Worm (Caenorhabditis elegans) whole organism, young adult: ENCODE results near the gene F37H8.5.

Experiments
- B0035.1 ChIP-seq: sonication (generic microtip); optimal IDR thresholded peaks from 2 replicates; lab custom pipeline; 2016; ENCODE audit warnings: missing genetic modification characterization, mild to moderate bottlenecking, missing compliant biosample characterization, missing genotype, missing genetic modification reagents
- C06A6.2 ChIP-seq: fragments of 200-800 bp; sonication (Bioruptor generic); conservative IDR thresholded peaks from 2 replicates; pipeline ENCODE4 v1.3.6; 2022; ENCODE audit warnings: missing genetic modification characterization, missing compliant biosample characterization
- C17E4.6 ChIP-seq: fragments of 200-800 bp; sonication (Bioruptor generic); IDR thresholded peaks from 2 replicates; pipeline ENCODE4 v1.3.6; 2022; ENCODE audit warnings: missing genetic modification reagents, missing genetic modification characterization, missing compliant biosample characterization
- F22D6.2 ChIP-seq: sonication (generic microtip); optimal IDR thresholded peaks from 2 replicates; lab custom pipeline; 2016; ENCODE audit warnings: mild to moderate bottlenecking, missing genetic modification characterization, missing compliant biosample characterization
- F23B12.7 ChIP-seq: sonication (generic microtip); optimal IDR thresholded peaks from 2 replicates; lab custom pipeline; 2017; ENCODE audit warnings: missing genetic modification characterization, mild to moderate bottlenecking, missing compliant biosample characterization, antibody characterized with exemption, moderate library complexity; ENCODE audit not compliant: insufficient read depth
- F55B11.4 ChIP-seq: sonication (generic microtip); optimal IDR thresholded peaks from 2 replicates; lab custom pipeline; 2016; ENCODE audit warnings: missing compliant biosample characterization, missing genetic modification characterization, borderline replicate concordance; ENCODE audit not compliant: insufficient read depth
- F57C9.4 ChIP-seq: sonication (generic microtip); optimal IDR thresholded peaks from 2 replicates; lab custom pipeline; 2017; ENCODE audit warnings: mild to moderate bottlenecking, missing genetic modification characterization, missing compliant biosample characterization
- T26A5.8 ChIP-seq: sonication (generic microtip); optimal IDR thresholded peaks from 2 replicates; lab custom pipeline; 2016; ENCODE audit warnings: missing genetic modification characterization, missing compliant biosample characterization
- Y56A3A.18 ChIP-seq: fragments of 200-800 bp; sonication (Bioruptor generic); IDR thresholded peaks from 2 replicates; pipeline ENCODE4 v1.3.6; 2022; ENCODE audit warnings: missing genetic modification reagents, missing genetic modification characterization, missing compliant biosample characterization
- Y95B8A.8 ChIP-seq: fragments of 200-800 bp; sonication (Bioruptor generic); IDR thresholded peaks from 2 replicates; pipeline ENCODE4 v1.3.6; 2022; ENCODE audit warnings: missing genetic modification reagents, missing genetic modification characterization, missing compliant biosample characterization
- attf-5 ChIP-seq: fragments of 200-800 bp; sonication (Bioruptor generic); optimal IDR thresholded peaks from 2 replicates; lab custom pipeline; 2018; ENCODE audit warnings: mild to moderate bottlenecking, missing genetic modification characterization, missing compliant biosample characterization
- bed-1 ChIP-seq: fragments of 200-800 bp; sonication (Bioruptor generic); IDR thresholded peaks from 2 replicates; pipeline ENCODE4 v1.3.6; 2022; ENCODE audit warnings: missing genetic modification reagents, missing genetic modification characterization, missing compliant biosample characterization
- cebp-1 ChIP-seq, 2 experiments: fragments of 200-800 bp in 1 of 2; sonication (Bioruptor generic) in 1 of 2; sonication (generic microtip) in 1 of 2; IDR thresholded peaks in 1 of 2; optimal IDR thresholded peaks in 1 of 2; 2 replicates each; pipeline versions ENCODE4 v1.3.6 to Lab custom; 2017 to 2022; ENCODE audit warnings: missing compliant biosample characterization in 2 of 2, missing genetic modification characterization in 2 of 2, mild to moderate bottlenecking in 1 of 2, missing genetic modification reagents in 1 of 2, moderate library complexity in 1 of 2
- ceh-27 ChIP-seq: fragments of 200-800 bp; sonication (Bioruptor generic); optimal IDR thresholded peaks from 2 replicates; lab custom pipeline; 2018; ENCODE audit warnings: mild to moderate bottlenecking, missing genetic modification characterization, moderate library complexity, missing compliant biosample characterization
- ceh-79 ChIP-seq: sonication (generic microtip); optimal IDR thresholded peaks from 2 replicates; lab custom pipeline; 2017; ENCODE audit warnings: mild to moderate bottlenecking, missing genetic modification characterization, missing compliant biosample characterization
- die-1 ChIP-seq: sonication (generic microtip); optimal IDR thresholded peaks from 2 replicates; lab custom pipeline; 2016; ENCODE audit warnings: missing genotype, mild to moderate bottlenecking, missing genetic modification characterization, missing compliant biosample characterization
- dpff-1 ChIP-seq: sonication (generic microtip); optimal IDR thresholded peaks from 2 replicates; lab custom pipeline; 2017; ENCODE audit warnings: mild to moderate bottlenecking, missing genetic modification characterization, missing compliant biosample characterization
- dpl-1 ChIP-seq: fragments of 150-350 bp; optimal IDR thresholded peaks from 2 replicates; lab custom pipeline; 2014; ENCODE audit warnings: missing biosample characterization, missing genetic modification reagents, missing genetic modification characterization
- efl-1 ChIP-seq: fragments of 150-350 bp; optimal IDR thresholded peaks from 2 replicates; lab custom pipeline; 2014; ENCODE audit warnings: missing biosample characterization, missing genetic modification reagents, missing genetic modification characterization
- ekl-4 ChIP-seq: fragments of 200-800 bp; sonication (Bioruptor generic); IDR thresholded peaks from 2 replicates; pipeline ENCODE4 v1.3.6; 2022; ENCODE audit warnings: missing genetic modification reagents, missing genetic modification characterization, missing compliant biosample characterization
- ets-4 ChIP-seq: fragments of 200-800 bp; sonication (Bioruptor generic); optimal IDR thresholded peaks from 2 replicates; lab custom pipeline; 2018; ENCODE audit warnings: mild to moderate bottlenecking, missing genetic modification characterization, missing compliant biosample characterization
- fkh-3 ChIP-seq: sonication (generic microtip); optimal IDR thresholded peaks from 2 replicates; lab custom pipeline; 2016; ENCODE audit warnings: mild to moderate bottlenecking, missing genetic modification characterization, missing compliant biosample characterization
- gei-17 ChIP-seq: fragments of 200-800 bp; sonication (Bioruptor generic); optimal IDR thresholded peaks from 2 replicates; lab custom pipeline; 2018; ENCODE audit warnings: mild to moderate bottlenecking, missing genetic modification characterization, missing compliant biosample characterization
- hlh-26 ChIP-seq: fragments of 200-800 bp; sonication (Bioruptor generic); conservative IDR thresholded peaks from 2 replicates; pipeline ENCODE4 v1.3.6; 2022; ENCODE audit warnings: missing genetic modification reagents, missing genetic modification characterization, missing compliant biosample characterization
- hmg-20 ChIP-seq: fragments of 200-800 bp; sonication (Bioruptor generic); IDR thresholded peaks from 2 replicates; pipeline ENCODE4 v1.3.6; 2022; ENCODE audit warnings: missing genetic modification reagents, missing genetic modification characterization, missing compliant biosample characterization
- lag-1 ChIP-seq: fragments of 200-800 bp; sonication (Bioruptor generic); IDR thresholded peaks from 2 replicates; pipeline ENCODE4 v1.3.6; 2022; ENCODE audit warnings: missing genetic modification reagents, missing genetic modification characterization, missing compliant biosample characterization
- lin-35 ChIP-seq, 3 experiments: fragments of 150-350 bp in 2 of 3; sonication (generic microtip) in 1 of 3; optimal IDR thresholded peaks; 2 replicates each; lab custom pipeline; 2014 to 2018; ENCODE audit warnings: missing biosample characterization in 3 of 3, missing genetic modification characterization in 3 of 3, missing genetic modification reagents in 3 of 3
- lir-1 ChIP-seq: fragments of 200-800 bp; sonication (Bioruptor generic); conservative IDR thresholded peaks from 2 replicates; pipeline ENCODE4 v1.3.6; 2022; ENCODE audit warnings: missing genetic modification reagents, missing genetic modification characterization, missing compliant biosample characterization
- madf-10 ChIP-seq: sonication (generic microtip); optimal IDR thresholded peaks from 2 replicates; lab custom pipeline; 2016; ENCODE audit warnings: mild to moderate bottlenecking, missing genetic modification characterization, missing compliant biosample characterization
- madf-3 ChIP-seq: fragments of 200-800 bp; sonication (Bioruptor generic); IDR thresholded peaks from 2 replicates; pipeline ENCODE4 v1.3.6; 2022; ENCODE audit warnings: missing genetic modification reagents, missing genetic modification characterization, missing compliant biosample characterization
- mcd-1 ChIP-seq: fragments of 200-800 bp; sonication (Bioruptor generic); IDR thresholded peaks from 2 replicates; pipeline ENCODE4 v1.3.6; 2022; ENCODE audit warnings: missing genetic modification reagents, missing genetic modification characterization, missing compliant biosample characterization
- mes-4 ChIP-seq: sonication (generic microtip); optimal IDR thresholded peaks from 2 replicates; lab custom pipeline; 2016; ENCODE audit warnings: missing genotype, missing genetic modification characterization, missing compliant biosample characterization
- nfya-2 ChIP-seq: fragments of 200-800 bp; sonication (Bioruptor generic); IDR thresholded peaks from 2 replicates; pipeline ENCODE4 v1.3.6; 2022; ENCODE audit warnings: missing genetic modification reagents, missing genetic modification characterization, missing compliant biosample characterization
- nfyb-1 ChIP-seq: fragments of 200-800 bp; sonication (Bioruptor generic); IDR thresholded peaks from 2 replicates; pipeline ENCODE4 v1.3.6; 2022; ENCODE audit warnings: missing genetic modification reagents, missing genetic modification characterization, missing compliant biosample characterization
- nhr-120 ChIP-seq: fragments of 200-800 bp; sonication (Bioruptor generic); IDR thresholded peaks from 2 replicates; pipeline ENCODE4 v1.3.6; 2022; ENCODE audit warnings: missing genetic modification characterization, missing compliant biosample characterization
- nhr-27 ChIP-seq: fragments of 200-800 bp; sonication (Bioruptor generic); optimal IDR thresholded peaks from 2 replicates; lab custom pipeline; 2018; ENCODE audit warnings: mild to moderate bottlenecking, missing genetic modification characterization, moderate library complexity, missing compliant biosample characterization
- nhr-80 ChIP-seq: sonication (generic microtip); optimal IDR thresholded peaks from 2 replicates; lab custom pipeline; 2016; ENCODE audit warnings: missing genetic modification characterization, missing compliant biosample characterization
- nhr-90 ChIP-seq: sonication (generic microtip); optimal IDR thresholded peaks from 2 replicates; lab custom pipeline; 2016; ENCODE audit warnings: missing genotype, mild to moderate bottlenecking, missing genetic modification characterization, missing compliant biosample characterization
- rcor-1 ChIP-seq: fragments of 200-800 bp; sonication (Bioruptor generic); IDR thresholded peaks from 2 replicates; pipeline ENCODE4 v1.3.6; 2022; ENCODE audit warnings: missing genetic modification reagents, missing genetic modification characterization, missing compliant biosample characterization
- sea-2 ChIP-seq: fragments of 200-800 bp; sonication (Bioruptor generic); IDR thresholded peaks from 2 replicates; pipeline ENCODE4 v1.3.6; 2022; ENCODE audit warnings: missing genetic modification characterization, missing compliant biosample characterization
- snpc-3.4 ChIP-seq: sonication (generic microtip); optimal IDR thresholded peaks from 2 replicates; lab custom pipeline; 2017; ENCODE audit warnings: missing genetic modification characterization, mild to moderate bottlenecking, missing compliant biosample characterization, antibody characterized with exemption, moderate library complexity, missing genotype, missing genetic modification reagents
- tlf-1 ChIP-seq: fragments of 200-800 bp; sonication (Bioruptor generic); optimal IDR thresholded peaks from 2 replicates; lab custom pipeline; 2018; ENCODE audit warnings: mild to moderate bottlenecking, missing genetic modification characterization, missing compliant biosample characterization
- unc-130 ChIP-seq: sonication (generic microtip); optimal IDR thresholded peaks from 2 replicates; lab custom pipeline; 2016; ENCODE audit warnings: missing genetic modification reagents, missing genetic modification characterization, missing compliant biosample characterization
- xnd-1 ChIP-seq: sonication (generic microtip); optimal IDR thresholded peaks from 2 replicates; lab custom pipeline; 2016; ENCODE audit warnings: missing genotype, missing genetic modification reagents, missing genetic modification characterization, missing compliant biosample characterization
- ztf-18 ChIP-seq: sonication (generic microtip); optimal IDR thresholded peaks from 2 replicates; lab custom pipeline; 2016; ENCODE audit warnings: missing genotype, mild to moderate bottlenecking, missing genetic modification characterization, missing compliant biosample characterization
- ztf-26 ChIP-seq: sonication (generic microtip); optimal IDR thresholded peaks from 2 replicates; lab custom pipeline; 2017; ENCODE audit warnings: missing genetic modification characterization, missing compliant biosample characterization
- ztf-3 ChIP-seq: fragments of 200-800 bp; sonication (Bioruptor generic); optimal IDR thresholded peaks from 2 replicates; lab custom pipeline; 2018; ENCODE audit warnings: mild to moderate bottlenecking, missing genetic modification characterization, missing compliant biosample characterization

F37H8.5 gene

DNA sequence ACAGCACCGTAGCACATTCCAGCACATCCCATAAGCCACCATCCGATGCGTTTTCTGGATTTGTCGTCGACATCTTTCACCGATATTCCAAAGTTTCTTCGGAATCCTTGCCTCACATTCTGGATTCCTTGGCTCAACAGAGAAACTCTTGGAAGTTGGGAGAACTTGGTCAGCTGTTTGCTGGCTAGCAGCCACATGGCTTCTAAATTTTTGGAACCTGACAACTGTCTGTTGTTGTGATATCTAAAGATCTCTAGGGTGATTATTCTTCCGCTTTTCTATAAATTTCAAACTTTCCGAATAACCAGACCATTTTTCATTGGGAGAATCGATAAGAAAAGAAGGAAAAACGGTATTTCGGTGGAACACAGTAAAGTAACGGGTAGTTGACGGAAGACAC, 46.7 kb downstream of the F37H8.5 start, which contains the start of gene cox-15:
TSS of gene cox-15 (minus strand) at position 202 of the 400 bp plus-strand sequence.
- peak; percentile 4 for TF ChIP-seq xnd-1 (tag; lab: Kevin White, UChicago)
- TF ChIP-seq C06A6.2 (GFP tag; lab: Robert Waterston, UW): no peak
- TF ChIP-seq nfyb-1 (GFP tag; lab: Robert Waterston, UW): 0 out of 2 replicates have a peak, but pooled peaks have one; percentile 35

DNA sequence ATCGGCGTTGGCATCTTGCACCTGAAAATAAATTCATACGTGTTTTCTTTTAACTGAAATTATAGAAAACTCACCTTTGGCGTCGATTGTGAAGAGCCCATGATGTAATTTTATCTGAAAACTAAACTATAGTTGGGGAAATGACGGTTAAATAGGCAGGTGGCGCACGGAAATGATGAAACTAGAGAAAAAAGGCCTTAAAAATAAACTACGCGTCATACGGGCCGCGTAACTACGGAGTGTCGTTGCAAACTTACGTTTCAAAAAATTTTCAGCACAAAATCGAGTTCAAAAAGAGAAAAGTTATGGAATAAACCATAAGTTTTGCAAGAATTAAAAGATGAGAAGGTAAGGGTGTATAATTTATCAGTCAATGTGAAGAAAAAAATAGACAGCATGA, 48.3 kb downstream of the F37H8.5 start, which contains the start of gene cchl-1:
TSS of gene cchl-1 (minus strand) at position 114 of the 400 bp plus-strand sequence.
- TF ChIP-seq ztf-3 (GFP tag; lab: Kevin White, UChicago): no peak
- TF ChIP-seq bed-1: no peak
- no peak for TF ChIP-seq ztf-26 (tag; lab: Kevin White, UChicago)
- TF ChIP-seq ekl-4 (GFP tag; lab: Robert Waterston, UW): no peak
- TF ChIP-seq tlf-1 (GFP tag; lab: Kevin White, UChicago): no peak
- 0 out of 2 replicates have a peak, but pooled peaks have one; percentile 5 for TF ChIP-seq C17E4.6 (GFP tag; lab: Robert Waterston, UW)
- no peak for TF ChIP-seq madf-10
- TF ChIP-seq snpc-3.4 (tag; lab: Kevin White, UChicago): peak; percentile 37
- TF ChIP-seq sea-2 (GFP tag; lab: Robert Waterston, UW): no peak
- TF ChIP-seq mcd-1 (GFP tag; lab: Robert Waterston, UW): no peak
- no peak for TF ChIP-seq mes-4 (tag; lab: Kevin White, UChicago)
- no peak for TF ChIP-seq nhr-27 (tag; lab: Kevin White, UChicago)
- TF ChIP-seq die-1 (tag; lab: Kevin White, UChicago): no peak
- TF ChIP-seq lag-1: no peak
- TF ChIP-seq dpff-1 (tag; lab: Kevin White, UChicago): no peak
- TF ChIP-seq cebp-1 (GFP tag; IDR thresholded peaks at IDR 0.05; lab: Robert Waterston, UW): no peak
- TF ChIP-seq cebp-1 (tag; optimal IDR thresholded peaks at IDR 0.05; lab: Kevin White, UChicago): peak; percentile 65
- no peak for TF ChIP-seq lin-35 (GFP tag; optimal IDR thresholded peaks at IDR 0.05; lab: Kevin White, UChicago)
- TF ChIP-seq ceh-27 (GFP tag; lab: Kevin White, UChicago): no peak
- no peak for TF ChIP-seq lir-1 (GFP tag; lab: Robert Waterston, UW)
- no peak for TF ChIP-seq nhr-90 (tag; lab: Kevin White, UChicago)
- TF ChIP-seq F55B11.4 (tag; lab: Kevin White, UChicago): no peak
- TF ChIP-seq F57C9.4 (tag; lab: Kevin White, UChicago): no peak
- TF ChIP-seq hlh-26 (GFP tag; lab: Robert Waterston, UW): no peak
- TF ChIP-seq hmg-20 (GFP tag; lab: Robert Waterston, UW): no peak
- no peak for TF ChIP-seq Y95B8A.8 (GFP tag; lab: Robert Waterston, UW)
- TF ChIP-seq ztf-18 (tag; lab: Kevin White, UChicago): no peak
- TF ChIP-seq nhr-80 (tag; lab: Kevin White, UChicago): peak; percentile 17
- TF ChIP-seq fkh-3: no peak
- no peak for TF ChIP-seq unc-130
- TF ChIP-seq nfya-2: no peak
- TF ChIP-seq madf-3: no peak
- peak; percentile 6 for TF ChIP-seq attf-5 (GFP tag; lab: Kevin White, UChicago)
- TF ChIP-seq F23B12.7 (tag; lab: Kevin White, UChicago): peak; percentile 62
- no peak for TF ChIP-seq F22D6.2 (tag; lab: Kevin White, UChicago)
- no peak for TF ChIP-seq rcor-1 (GFP tag; lab: Robert Waterston, UW)
- TF ChIP-seq gei-17: no peak
- TF ChIP-seq nhr-120 (GFP tag; lab: Robert Waterston, UW): no peak
- no peak for TF ChIP-seq ceh-79 (tag; lab: Kevin White, UChicago)
- no peak for TF ChIP-seq B0035.1 (tag; lab: Kevin White, UChicago)
- no peak for TF ChIP-seq T26A5.8 (tag; lab: Kevin White, UChicago)
- no peak for TF ChIP-seq Y56A3A.18
- no peak for TF ChIP-seq C06A6.2 (GFP tag; lab: Robert Waterston, UW)
- TF ChIP-seq dpl-1 (GFP tag; lab: Kevin White, UChicago): no peak
- TF ChIP-seq efl-1 (GFP tag; lab: Kevin White, UChicago): no peak
- TF ChIP-seq ets-4 (GFP tag; lab: Kevin White, UChicago): no peak
